Worm (Caenorhabditis elegans) whole organism, L4/young adult: ENCODE results near the gene tre-2.

Source experiments
- W03F9.2 ChIP-seq: fragments of 150-350 bp; optimal IDR thresholded peaks from 2 replicates; lab custom pipeline; 2014; ENCODE audit warnings: missing biosample characterization, missing genetic modification characterization
- dao-5 ChIP-seq: sonication (generic microtip); optimal IDR thresholded peaks from 2 replicates; lab custom pipeline; 2016; ENCODE audit warnings: missing genotype, missing genetic modification characterization, moderate library complexity, missing compliant biosample characterization
- him-1 ChIP-seq: sonication (generic microtip); optimal IDR thresholded peaks from 2 replicates; lab custom pipeline; 2016; ENCODE audit warnings: missing genotype, missing genetic modification reagents, missing genetic modification characterization, missing compliant biosample characterization

Gene tre-2

DNA sequence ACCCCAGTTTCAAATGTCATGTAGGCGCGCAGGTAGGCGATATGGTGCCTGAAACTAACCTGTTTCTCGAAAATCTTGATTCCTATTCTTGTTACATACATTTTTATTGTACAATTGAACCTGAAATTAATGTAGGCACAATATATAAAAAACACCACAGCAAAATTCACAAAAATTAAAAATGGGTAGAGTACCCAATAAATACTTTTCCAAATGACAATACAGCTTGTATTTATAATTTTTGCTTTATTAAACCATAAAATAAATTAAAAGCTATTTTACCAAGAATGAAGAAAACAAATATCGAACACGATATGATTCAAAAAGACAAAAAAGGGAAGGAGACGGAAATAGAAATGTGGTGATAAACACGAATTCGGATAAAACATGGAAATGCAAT is at the start of gene tre-2:
Gene tre-2, minus strand, starts transcription at position 101 of the 400 bp plus-strand sequence.
- TF ChIP-seq him-1 (tag; lab: Kevin White, UChicago): no peak
- TF ChIP-seq W03F9.2 (tag; lab: Kevin White, UChicago): no peak
- TF ChIP-seq dao-5: no peak

DNA sequence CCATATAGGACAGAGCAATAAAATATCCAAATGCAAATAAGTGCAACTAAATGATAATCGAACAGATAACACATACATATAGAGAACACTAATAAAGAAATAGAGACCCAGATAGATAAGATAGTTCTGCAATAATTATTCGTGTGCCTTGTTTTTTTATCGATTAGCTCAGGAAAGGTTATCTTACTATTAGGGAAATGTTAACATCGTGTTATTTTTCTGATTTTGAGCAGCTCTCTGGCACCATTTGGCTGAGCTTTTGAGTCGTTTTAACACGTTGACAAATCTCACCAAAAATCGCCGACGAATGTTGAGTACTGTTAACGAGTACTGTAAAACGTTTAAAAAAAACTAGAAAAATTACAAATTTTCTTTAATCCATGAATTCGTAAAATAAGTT is 45.2 kb upstream of the tre-2 start, which contains the start of gene cest-6:
Gene cest-6, minus strand, starts transcription at position 101 of the 400 bp plus-strand sequence.
- TF ChIP-seq dao-5: no peak
- TF ChIP-seq him-1 (tag; lab: Kevin White, UChicago): no peak
- TF ChIP-seq W03F9.2 (tag; lab: Kevin White, UChicago): no peak

DNA sequence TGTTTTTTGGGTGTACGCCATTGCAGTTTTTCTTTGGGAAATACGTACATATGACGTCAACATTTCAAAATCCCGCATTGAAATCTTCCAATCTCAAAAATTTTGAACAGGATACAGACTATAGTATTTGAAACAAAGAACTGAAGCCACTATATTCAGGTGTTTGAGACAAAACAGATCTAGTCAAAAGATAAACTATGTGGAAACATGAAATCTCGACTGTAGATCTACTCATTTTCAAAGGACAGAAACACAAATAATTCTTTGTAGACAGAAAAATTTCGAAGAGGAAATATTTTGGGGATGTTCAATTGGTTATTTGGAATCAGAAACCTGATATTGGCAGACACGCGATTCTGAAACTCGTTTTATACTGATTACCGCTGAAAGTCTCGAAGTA is 42.3 kb upstream of the tre-2 start:
- TF ChIP-seq W03F9.2 (tag; lab: Kevin White, UChicago): no peak
- TF ChIP-seq dao-5: no peak
- no peak for TF ChIP-seq him-1 (tag; lab: Kevin White, UChicago)

DNA sequence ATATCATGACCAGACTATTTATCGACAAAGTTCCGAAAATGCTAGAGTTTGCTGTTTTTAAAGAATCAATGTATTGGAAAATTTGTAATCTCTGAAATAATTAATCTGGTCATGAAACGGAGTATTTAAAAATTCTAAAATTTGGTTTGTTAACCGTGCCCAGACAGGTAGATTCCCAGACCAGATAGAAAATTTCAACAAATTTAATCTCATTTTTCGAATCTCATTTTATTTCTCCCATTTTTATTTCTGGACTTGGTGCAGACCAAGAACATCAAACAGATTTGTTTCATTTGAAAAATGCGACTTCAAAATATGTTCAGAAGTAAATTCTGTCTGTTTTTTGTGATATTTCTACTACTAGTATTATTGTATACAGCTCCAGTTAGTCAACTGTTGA is 39.8 kb upstream of the tre-2 start, which contains the start of gene T22D1.1:
Gene T22D1.1, plus strand, starts transcription at position 301 of the 400 bp plus-strand sequence.
- TF ChIP-seq W03F9.2 (tag; lab: Kevin White, UChicago) (no peak), him-1 (tag; lab: Kevin White, UChicago) (no peak), dao-5 (no peak)

DNA sequence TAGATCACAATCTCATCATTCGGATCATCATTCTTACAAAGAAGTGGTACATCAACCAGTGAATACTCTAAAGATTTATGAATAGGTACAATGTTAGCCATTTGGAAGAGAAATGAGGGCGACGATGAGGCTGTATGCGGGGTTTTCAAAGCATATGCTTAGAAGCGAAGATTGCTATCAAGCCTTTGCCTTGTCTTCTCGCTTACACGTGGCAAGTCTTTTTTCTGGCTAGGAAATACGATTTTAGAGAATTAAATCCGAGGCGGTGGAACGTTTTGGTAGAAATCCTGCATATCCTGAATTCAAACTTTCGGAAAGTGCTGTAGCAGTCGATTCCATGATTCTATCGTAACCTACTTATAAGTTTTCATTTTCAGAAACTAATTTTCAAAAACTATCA is 36.8 kb upstream of the tre-2 start, which contains the start of gene T22D1.18:
Gene T22D1.18, minus strand, starts transcription at position 101 of the 400 bp plus-strand sequence.
- TF ChIP-seq dao-5 (no peak), him-1 (tag; lab: Kevin White, UChicago) (no peak), W03F9.2 (tag; lab: Kevin White, UChicago) (no peak)

DNA sequence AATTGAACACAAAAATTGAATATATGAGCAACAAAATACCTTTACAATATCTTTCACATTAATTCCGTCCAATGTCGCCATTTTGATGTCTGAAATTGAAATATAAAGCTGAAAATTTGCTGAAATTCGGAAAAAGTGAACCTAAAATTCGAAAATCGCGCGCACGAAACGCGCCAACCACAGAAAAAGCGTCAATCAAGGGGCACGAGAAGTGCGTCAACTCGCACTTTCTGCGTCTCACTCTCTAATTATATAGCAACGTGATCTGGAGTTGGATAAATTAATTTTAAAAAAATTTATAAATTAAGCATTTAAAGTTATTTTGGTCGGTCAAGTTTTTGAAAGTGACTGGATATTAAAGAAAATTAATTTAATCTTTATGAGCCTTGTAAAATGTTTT is 36.1 kb upstream of the tre-2 start, which contains the start of gene ruvb-2:
Gene ruvb-2, minus strand, starts transcription at position 89 of the 400 bp plus-strand sequence.
- peak; percentile 92 for TF ChIP-seq W03F9.2 (tag; lab: Kevin White, UChicago)
- TF ChIP-seq dao-5: no peak
- peak; percentile 30 for TF ChIP-seq him-1 (tag; lab: Kevin White, UChicago)

DNA sequence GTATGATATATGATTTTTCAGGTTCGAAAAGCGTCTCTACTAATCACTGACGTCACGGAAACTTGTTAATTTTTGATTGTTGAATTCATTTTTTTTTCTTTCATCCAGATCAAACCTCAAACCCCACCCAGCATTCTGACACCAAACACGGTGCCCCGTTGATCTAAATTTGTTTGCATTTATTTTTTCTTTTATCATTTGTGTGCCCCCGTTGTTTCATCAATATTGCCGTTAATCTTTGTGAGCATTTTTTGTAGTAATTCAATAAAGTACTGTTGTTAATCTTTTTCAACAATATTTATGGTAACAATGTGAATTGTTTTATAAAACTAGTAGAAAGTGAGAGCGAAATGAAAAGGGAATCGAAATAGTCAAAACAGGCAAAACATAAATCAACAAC is 33.6 kb upstream of the tre-2 start:
- TF ChIP-seq him-1 (tag; lab: Kevin White, UChicago): no peak

DNA sequence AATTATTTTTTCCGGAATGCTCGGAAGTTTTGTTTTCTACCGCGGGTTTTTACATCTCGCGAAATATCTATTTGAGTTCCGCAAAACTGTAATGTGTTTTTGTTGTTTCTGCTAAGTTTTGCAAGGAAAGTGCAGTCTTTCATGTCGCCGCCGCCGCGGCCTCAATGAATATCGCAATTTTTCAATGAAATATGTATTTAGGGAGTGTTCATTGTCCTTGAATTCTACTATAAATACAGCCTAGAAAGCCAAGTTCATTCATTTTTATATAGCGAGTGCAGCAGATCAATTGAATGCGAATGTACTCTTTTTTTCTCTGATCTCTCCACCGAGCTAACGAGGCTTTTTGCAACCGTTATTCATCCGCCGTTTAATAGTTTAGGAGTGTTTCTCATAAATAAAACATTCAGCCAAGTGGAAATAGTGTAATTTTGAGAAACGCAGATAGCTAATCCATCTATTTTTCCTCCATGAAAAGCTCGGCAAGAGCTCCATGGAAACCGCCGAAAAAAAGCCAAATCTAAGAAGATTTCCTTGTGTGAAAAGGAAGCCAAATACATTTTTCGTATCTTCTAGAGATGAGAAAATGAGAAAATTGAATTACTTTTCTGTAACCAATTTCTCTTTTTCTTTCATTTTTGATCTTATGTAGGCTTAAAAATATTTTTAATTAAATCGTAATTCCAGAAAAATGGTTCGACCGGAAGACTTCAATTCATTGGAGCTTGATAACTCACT is 29.8 kb upstream of the tre-2 start, which contains the start of gene T22D1.3:
Gene T22D1.3, plus strand, starts transcription at position 688 of the 738 bp plus-strand sequence.
- no peak for TF ChIP-seq dao-5
- no peak for TF ChIP-seq W03F9.2 (tag; lab: Kevin White, UChicago)
- no peak for TF ChIP-seq him-1 (tag; lab: Kevin White, UChicago)

DNA sequence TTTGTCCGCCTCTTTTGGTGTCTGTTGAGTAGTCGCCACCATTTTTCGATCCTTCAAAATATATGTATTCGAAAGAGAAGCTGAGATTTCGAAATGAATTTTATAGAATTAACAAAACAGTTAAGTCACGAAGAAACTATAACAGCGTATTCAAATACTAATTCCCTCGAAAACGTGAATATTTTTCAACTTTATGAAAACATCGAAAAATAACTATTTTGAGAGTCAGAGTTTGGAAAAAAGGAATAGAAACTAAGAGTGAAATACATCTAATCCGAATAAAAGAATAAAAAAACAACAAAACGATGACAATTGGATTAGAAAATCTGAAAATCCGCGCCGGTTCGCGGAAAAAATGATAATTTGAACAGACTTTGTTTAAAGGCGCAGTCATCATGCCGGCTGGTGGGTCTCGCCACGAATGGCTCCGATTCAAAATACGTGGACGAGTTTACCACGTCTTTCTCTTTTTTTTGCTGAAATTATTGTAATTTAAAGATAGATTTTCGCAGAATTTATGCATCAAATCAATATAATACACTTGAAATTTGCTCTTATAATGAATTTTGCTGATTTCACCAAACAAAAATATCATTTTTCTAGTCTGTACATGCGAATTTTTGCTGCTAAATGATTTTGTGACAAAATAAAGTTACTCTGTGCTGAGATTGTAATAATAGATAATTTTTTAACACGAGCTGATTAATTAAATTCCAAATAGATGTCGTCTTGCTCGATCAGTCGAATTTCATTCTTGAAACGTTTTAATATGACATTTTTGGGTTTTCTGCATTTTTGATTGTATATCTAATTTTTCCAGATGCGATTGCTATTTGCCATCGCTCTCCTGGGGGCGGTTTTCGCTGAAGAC is 26.9 kb upstream of the tre-2 start, which contains the start of the genes rpn-1 and ribo-1:
Gene rpn-1, minus strand, starts transcription at position 51 of the 871 bp plus-strand sequence.
Gene ribo-1, plus strand, starts transcription at position 821 of the 871 bp plus-strand sequence.
- no peak for TF ChIP-seq him-1 (tag; lab: Kevin White, UChicago)
- TF ChIP-seq W03F9.2 (tag; lab: Kevin White, UChicago): peak; percentile 60
- no peak for TF ChIP-seq dao-5

DNA sequence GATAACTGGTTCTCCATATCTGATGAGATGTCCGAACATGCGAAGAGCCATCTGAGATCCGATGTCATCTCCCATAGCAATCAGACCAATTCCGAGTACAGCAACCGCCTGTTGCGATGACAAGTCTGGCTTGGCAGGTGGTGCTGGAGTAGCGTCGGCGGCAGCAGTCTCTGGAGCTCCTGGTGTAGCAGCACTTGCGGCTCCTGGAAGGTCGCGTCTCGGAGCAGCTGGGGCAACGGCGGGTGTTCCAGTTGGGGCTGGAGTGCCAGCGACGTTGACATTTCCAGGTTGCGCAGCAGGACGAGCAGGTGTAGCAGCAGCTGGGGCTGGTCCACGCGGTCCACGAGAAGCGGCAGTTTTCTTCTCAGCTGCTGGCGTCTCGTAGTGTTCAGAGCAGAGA is 24.2 kb upstream of the tre-2 start:
- TF ChIP-seq dao-5 (no peak), W03F9.2 (tag; lab: Kevin White, UChicago) (no peak), him-1 (tag; lab: Kevin White, UChicago) (no peak)

DNA sequence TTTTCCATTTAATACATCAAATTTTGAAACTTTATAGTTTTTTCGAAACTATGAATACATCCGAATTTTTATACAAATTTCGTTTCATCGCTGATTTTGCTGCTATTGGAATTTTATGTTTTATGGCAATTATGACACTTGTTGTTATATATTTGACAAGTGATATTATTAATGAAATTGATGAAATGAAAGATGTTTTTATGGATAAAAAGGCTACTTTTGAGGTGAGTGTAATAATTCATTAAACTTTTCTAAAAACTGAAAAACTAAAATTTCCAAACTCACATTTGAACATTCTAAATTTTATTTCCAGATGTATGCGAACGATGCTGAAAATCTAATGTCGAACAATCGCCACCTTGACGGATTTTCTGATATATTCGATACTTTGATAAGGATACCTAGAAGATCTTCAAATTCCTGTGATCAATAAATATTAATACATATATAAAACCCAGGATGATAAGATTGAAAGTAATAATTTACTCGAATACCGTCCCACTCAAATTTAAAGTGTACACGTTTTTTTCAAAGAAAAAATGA is 22.8 kb upstream of the tre-2 start, which contains the start of the genes T22D1.17 and T22D1.8:
Gene T22D1.17, plus strand, starts transcription at position 51 of the 543 bp plus-strand sequence.
Gene T22D1.8, minus strand, starts transcription at position 402 of the 543 bp plus-strand sequence.
- no peak for TF ChIP-seq dao-5
- TF ChIP-seq W03F9.2 (tag; lab: Kevin White, UChicago): no peak
- no peak for TF ChIP-seq him-1 (tag; lab: Kevin White, UChicago)

DNA sequence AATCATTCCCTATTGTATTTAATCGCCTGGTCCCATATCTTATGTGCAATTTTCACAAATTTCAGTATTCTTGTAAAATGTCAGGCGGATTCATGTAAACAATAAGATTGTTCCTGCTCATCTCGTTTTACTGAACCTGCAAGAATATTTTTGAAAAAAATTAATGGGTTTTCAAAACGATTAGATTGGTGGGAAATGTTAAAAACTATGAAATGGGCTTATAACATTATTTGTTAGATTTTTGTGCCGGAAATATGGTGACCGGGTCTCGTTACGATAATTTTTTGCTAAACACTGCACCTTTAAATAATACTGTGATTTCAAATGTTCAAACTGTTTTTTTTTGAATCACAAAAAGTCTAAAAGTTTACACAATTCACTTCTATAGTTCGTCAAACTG is 22.2 kb upstream of the tre-2 start:
- TF ChIP-seq him-1 (tag; lab: Kevin White, UChicago) (no peak), dao-5 (no peak), W03F9.2 (tag; lab: Kevin White, UChicago) (no peak)

DNA sequence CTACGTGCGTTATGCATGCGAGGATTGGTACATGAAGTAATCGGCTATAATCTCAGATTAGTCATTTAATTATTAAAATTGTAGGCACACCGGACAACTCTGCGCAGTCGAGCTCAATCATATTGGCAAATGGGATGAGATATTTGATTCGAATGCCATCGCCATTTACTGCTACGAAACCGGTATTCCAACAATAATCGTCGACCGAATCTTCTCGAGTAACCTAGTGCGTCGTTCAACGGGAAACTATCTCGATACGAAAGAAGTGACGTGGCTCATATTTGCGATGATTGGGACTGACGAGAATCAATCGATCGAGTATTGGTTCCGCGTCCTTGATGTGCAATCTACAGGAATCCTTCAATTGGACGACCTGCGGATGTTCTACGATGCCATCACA is 21.4 kb upstream of the tre-2 start:
- TF ChIP-seq W03F9.2 (tag; lab: Kevin White, UChicago) (no peak), him-1 (tag; lab: Kevin White, UChicago) (no peak), dao-5 (no peak)
